Fruit fly (Drosophila melanogaster): ENCODE measurements around the gene Acp24A4.

DNA sequence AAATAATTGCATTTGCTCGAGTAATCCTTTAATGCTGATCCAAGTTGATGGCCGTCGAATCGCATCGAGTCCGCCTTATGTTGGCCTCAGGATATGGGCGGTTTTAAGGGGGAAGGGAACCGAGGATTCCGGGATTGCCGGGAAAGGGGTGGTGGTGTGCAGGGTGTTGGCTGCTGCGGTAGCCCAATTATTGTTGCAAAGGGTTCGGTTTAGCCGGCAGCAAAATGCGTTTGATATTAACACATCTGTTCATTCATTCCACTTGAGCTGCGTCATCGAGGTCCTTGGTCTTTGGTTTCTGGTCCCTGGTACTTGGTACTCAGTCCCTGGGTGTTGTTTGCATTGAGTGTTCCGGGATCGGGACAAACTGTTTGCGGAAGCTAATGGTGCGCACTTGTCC is 12.4 kb downstream of the Acp24A4 start:
- TF ChIP-seq Mio (GFP tag; optimal IDR thresholded peaks at IDR 0.05) (no peak), fru (GFP tag; optimal IDR thresholded peaks at IDR 0.05) (no peak), woc (GFP tag; optimal IDR thresholded peaks at IDR 0.05) (no peak), Dfd (GFP tag; optimal IDR thresholded peaks at IDR 0.05) (no peak), br (GFP tag; optimal IDR thresholded peaks at IDR 0.05) (no peak)
